Worm (Caenorhabditis elegans) whole organism, L1 larva: ENCODE data around the gene enol-1.

Source experiments
- aly-2 ChIP-seq: fragments of 150-350 bp; optimal IDR thresholded peaks from 2 replicates; lab custom pipeline; 2014; ENCODE audit warnings: missing biosample characterization, missing genetic modification characterization
- ama-1 ChIP-seq: fragments of 150-350 bp; optimal IDR thresholded peaks from 2 replicates; lab custom pipeline; 2014
- dpl-1 ChIP-seq, 3 experiments: fragments of 150-350 bp in 2 of 3; sonication (generic microtip) in 1 of 3; optimal IDR thresholded peaks; 2 replicates each; lab custom pipeline; 2014 to 2017; ENCODE audit warnings: missing biosample characterization in 3 of 3, missing genetic modification characterization in 3 of 3, missing genetic modification reagents in 3 of 3
- efl-1 ChIP-seq, 4 experiments: fragments of 150-350 bp; optimal IDR thresholded peaks in 3 of 4; peaks in 1 of 4; 1 replicate in 1 of 4; 2 replicates in 3 of 4; lab custom pipeline; 2014; ENCODE audit warnings: missing biosample characterization in 2 of 4, missing genetic modification characterization in 2 of 4, missing genetic modification reagents in 2 of 4
- mep-1 ChIP-seq: fragments of 150-350 bp; optimal IDR thresholded peaks from 2 replicates; lab custom pipeline; 2014; ENCODE audit warnings: missing biosample characterization, missing genetic modification characterization
- skn-1 ChIP-seq: fragments of 150-350 bp; optimal IDR thresholded peaks from 2 replicates; lab custom pipeline; 2014; ENCODE audit warnings: missing biosample characterization, missing genetic modification characterization
- snpc-4 ChIP-seq: fragments of 150-350 bp; optimal IDR thresholded peaks from 2 replicates; lab custom pipeline; 2014; ENCODE audit warnings: missing biosample characterization, missing genetic modification characterization
- tbx-2 ChIP-seq: sonication (generic microtip); optimal IDR thresholded peaks from 2 replicates; lab custom pipeline; 2016; ENCODE audit warnings: missing genetic modification characterization, missing compliant biosample characterization
- unc-130 ChIP-seq: fragments of 150-350 bp; optimal IDR thresholded peaks from 2 replicates; lab custom pipeline; 2017; ENCODE audit warnings: missing biosample characterization, missing genetic modification characterization, inconsistent platforms

- TF ChIP-seq skn-1 (tag; lab: Kevin White, UChicago), result no peak
- TF ChIP-seq dpl-1 (GFP tag; optimal IDR thresholded peaks at IDR 0.05; lab: Kevin White, UChicago), result no peak
- TF ChIP-seq ama-1 (lab: Kevin White, UChicago), result no peak
- no peak for TF ChIP-seq snpc-4 (tag; lab: Kevin White, UChicago)
- no peak for TF ChIP-seq aly-2 (tag; lab: Kevin White, UChicago)
- no peak for TF ChIP-seq unc-130
- no peak for TF ChIP-seq efl-1 (optimal IDR thresholded peaks at IDR 0.05; lab: Kevin White, UChicago)
- no peak for TF ChIP-seq efl-1 (GFP tag; optimal IDR thresholded peaks at IDR 0.05 in 1 of 2; lab: Kevin White, UChicago)
- no peak for TF ChIP-seq tbx-2 (tag; lab: Kevin White, UChicago)
- no peak for TF ChIP-seq mep-1 (tag; lab: Kevin White, UChicago)
These were observed 14.1 kb upstream of the enol-1 start for ce11 chrII:8916656-8917055.
